Fruit fly (Drosophila melanogaster) whole organism, prepupa: ENCODE data around the gene CG8420.
A peak's percentile ranks its signal among the peaks of the same experiment; 100 is the strongest.

Experiments used
- CG10631 ChIP-seq: fragments of 200-800 bp; sonication (Bioruptor generic); optimal IDR thresholded peaks from 2 replicates; lab custom pipeline; 2016; ENCODE audit warnings: missing biosample characterization, missing genetic modification characterization
- CG10669 ChIP-seq: fragments of 200-800 bp; sonication (Bioruptor generic); optimal IDR thresholded peaks from 3 replicates; lab custom pipeline; 2018; ENCODE audit warnings: missing biosample characterization, mild to moderate bottlenecking, missing genetic modification characterization, moderate library complexity
- CG11294 ChIP-seq: fragments of 200-800 bp; sonication (Bioruptor generic); IDR thresholded peaks from 2 replicates; pipeline ENCODE4 v1.3.6; 2022; ENCODE audit warnings: missing biosample characterization, missing genetic modification characterization
- CG11762 ChIP-seq: fragments of 200-800 bp; sonication (Bioruptor generic); optimal IDR thresholded peaks from 3 replicates; lab custom pipeline; 2016; ENCODE audit warnings: missing biosample characterization, missing genetic modification characterization; ENCODE audit not compliant: insufficient read depth
- CG11902 ChIP-seq: fragments of 200-800 bp; sonication (Bioruptor generic); optimal IDR thresholded peaks from 3 replicates; lab custom pipeline; 2016; ENCODE audit warnings: missing biosample characterization, missing genetic modification characterization
- CG15336 ChIP-seq: fragments of 200-800 bp; sonication (Bioruptor generic); IDR thresholded peaks from 2 replicates; pipeline ENCODE4 v1.3.6; 2022; ENCODE audit warnings: missing biosample characterization, missing genetic modification characterization
- CG16779 ChIP-seq: fragments of 200-800 bp; sonication (Bioruptor generic); optimal IDR thresholded peaks from 3 replicates; lab custom pipeline; 2017; ENCODE audit warnings: missing biosample characterization, mild to moderate bottlenecking, missing genetic modification characterization
- CG3032 ChIP-seq: fragments of 200-800 bp; optimal IDR thresholded peaks from 2 replicates; lab custom pipeline; 2019; ENCODE audit warnings: missing biosample characterization, mild to moderate bottlenecking, missing genetic modification characterization, moderate library complexity
- CG32006 ChIP-seq: fragments of 200-800 bp; sonication (Bioruptor generic); optimal IDR thresholded peaks from 3 replicates; lab custom pipeline; 2017; ENCODE audit warnings: missing biosample characterization, mild to moderate bottlenecking, missing genetic modification characterization
- CG34406 ChIP-seq: fragments of 200-800 bp; sonication (Bioruptor generic); optimal IDR thresholded peaks from 3 replicates; lab custom pipeline; 2016; ENCODE audit warnings: missing biosample characterization, missing genetic modification characterization
- CG4318 ChIP-seq: fragments of 200-800 bp; sonication (Bioruptor generic); optimal IDR thresholded peaks from 3 replicates; lab custom pipeline; 2017; ENCODE audit warnings: missing biosample characterization, mild to moderate bottlenecking, missing genetic modification characterization
- CG6163 ChIP-seq: fragments of 200-800 bp; sonication (Bioruptor generic); IDR thresholded peaks from 3 replicates; pipeline ENCODE4 v1.3.6; 2022; ENCODE audit warnings: missing biosample characterization, missing genetic modification characterization
- CG6276 ChIP-seq: fragments of 200-800 bp; sonication (Bioruptor generic); optimal IDR thresholded peaks from 2 replicates; lab custom pipeline; 2017; ENCODE audit warnings: missing biosample characterization, mild to moderate bottlenecking, missing genetic modification characterization
- CG6792 ChIP-seq: fragments of 200-800 bp; sonication (Bioruptor generic); optimal IDR thresholded peaks from 3 replicates; lab custom pipeline; 2016; ENCODE audit warnings: missing biosample characterization, missing genetic modification characterization
- CG6854 ChIP-seq: fragments of 200-800 bp; sonication (Bioruptor generic); optimal IDR thresholded peaks from 2 replicates; lab custom pipeline; 2017; ENCODE audit warnings: missing biosample characterization, mild to moderate bottlenecking, missing genetic modification characterization
- CG7368 ChIP-seq: fragments of 200-800 bp; sonication (Bioruptor generic); optimal IDR thresholded peaks from 3 replicates; lab custom pipeline; 2016; ENCODE audit warnings: missing biosample characterization, missing genetic modification characterization
- CG8119 ChIP-seq: fragments of 200-800 bp; sonication (Bioruptor generic); IDR thresholded peaks from 3 replicates; pipeline ENCODE4 v1.3.6; 2022; ENCODE audit warnings: missing biosample characterization, missing genetic modification characterization
- CG8319 ChIP-seq: fragments of 200-800 bp; sonication (Bioruptor generic); optimal IDR thresholded peaks from 3 replicates; lab custom pipeline; 2016; ENCODE audit warnings: missing biosample characterization, missing genetic modification characterization
- CG8632 ChIP-seq: fragments of 200-800 bp; sonication (Bioruptor generic); optimal IDR thresholded peaks from 3 replicates; lab custom pipeline; 2016; ENCODE audit warnings: missing biosample characterization, missing genetic modification characterization
- CG9139 ChIP-seq: fragments of 200-800 bp; sonication (Bioruptor generic); optimal IDR thresholded peaks from 3 replicates; lab custom pipeline; 2017; ENCODE audit warnings: missing biosample characterization, mild to moderate bottlenecking, missing genetic modification characterization
- Ets21C ChIP-seq: fragments of 200-800 bp; sonication (Bioruptor generic); optimal IDR thresholded peaks from 3 replicates; lab custom pipeline; 2016; ENCODE audit warnings: missing biosample characterization, missing genetic modification characterization
- Ets96B ChIP-seq: fragments of 200-800 bp; optimal IDR thresholded peaks from 2 replicates; lab custom pipeline; 2019; ENCODE audit warnings: missing biosample characterization, mild to moderate bottlenecking, missing genetic modification characterization, moderate library complexity
- Gug ChIP-seq: fragments of 200-800 bp; sonication (Bioruptor generic); IDR thresholded peaks from 2 replicates; pipeline ENCODE4 v1.3.6; 2022; ENCODE audit warnings: missing biosample characterization, missing genetic modification characterization
- Hr38 ChIP-seq: sonication (Bioruptor generic); optimal IDR thresholded peaks from 2 replicates; lab custom pipeline; 2016; ENCODE audit warnings: missing biosample characterization, missing genetic modification characterization
- Hr39 ChIP-seq: fragments of 200-800 bp; sonication (Bioruptor generic); optimal IDR thresholded peaks from 2 replicates; lab custom pipeline; 2016; ENCODE audit warnings: missing biosample characterization, missing genetic modification characterization
- Hr4 ChIP-seq: fragments of 200-800 bp; sonication (Bioruptor generic); optimal IDR thresholded peaks from 3 replicates; lab custom pipeline; 2016; ENCODE audit warnings: missing biosample characterization, missing genetic modification characterization
- Lpt ChIP-seq: fragments of 200-800 bp; sonication (Bioruptor generic); optimal IDR thresholded peaks from 3 replicates; lab custom pipeline; 2016; ENCODE audit warnings: missing biosample characterization, missing genetic modification characterization
- Met ChIP-seq: fragments of 200-800 bp; sonication (Bioruptor generic); optimal IDR thresholded peaks from 3 replicates; lab custom pipeline; 2016; ENCODE audit warnings: missing biosample characterization, missing genetic modification characterization
- OdsH ChIP-seq: fragments of 200-800 bp; sonication (Bioruptor generic); optimal IDR thresholded peaks from 3 replicates; lab custom pipeline; 2016; ENCODE audit warnings: missing biosample characterization, missing genetic modification characterization
- Smox ChIP-seq: fragments of 200-800 bp; sonication (Bioruptor generic); optimal IDR thresholded peaks from 3 replicates; lab custom pipeline; 2016; ENCODE audit warnings: missing biosample characterization, missing genetic modification characterization
- Sox102F ChIP-seq: fragments of 200-800 bp; sonication (Bioruptor generic); optimal IDR thresholded peaks from 2 replicates; lab custom pipeline; 2016; ENCODE audit warnings: missing biosample characterization, mild to moderate bottlenecking, missing genetic modification characterization
- dac ChIP-seq: fragments of 200-800 bp; sonication (Bioruptor generic); optimal IDR thresholded peaks from 2 replicates; lab custom pipeline; 2017; ENCODE audit warnings: missing biosample characterization, mild to moderate bottlenecking, missing genetic modification characterization
- dsx ChIP-seq: fragments of 200-800 bp; optimal IDR thresholded peaks from 3 replicates; lab custom pipeline; 2019; ENCODE audit warnings: missing biosample characterization, mild to moderate bottlenecking, missing genetic modification characterization, moderate library complexity; ENCODE audit not compliant: poor library complexity, severe bottlenecking
- eg ChIP-seq: fragments of 200-800 bp; sonication (Bioruptor generic); IDR thresholded peaks from 3 replicates; pipeline ENCODE4 v1.3.6; 2022; ENCODE audit warnings: missing biosample characterization, missing genetic modification characterization
- esn ChIP-seq: fragments of 200-800 bp; sonication (Bioruptor generic); optimal IDR thresholded peaks from 2 replicates; lab custom pipeline; 2016; ENCODE audit warnings: missing biosample characterization, mild to moderate bottlenecking, missing genetic modification characterization, moderate library complexity
- fd59A ChIP-seq: fragments of 200-800 bp; sonication (Bioruptor generic); optimal IDR thresholded peaks from 2 replicates; lab custom pipeline; 2017; ENCODE audit warnings: missing biosample characterization, mild to moderate bottlenecking, missing genetic modification characterization, missing genetic modification reagents
- fd85E ChIP-seq: fragments of 200-800 bp; sonication (Bioruptor generic); optimal IDR thresholded peaks from 3 replicates; lab custom pipeline; 2016; ENCODE audit warnings: missing biosample characterization, missing genetic modification characterization
- lz ChIP-seq: fragments of 200-800 bp; sonication (Bioruptor generic); optimal IDR thresholded peaks from 3 replicates; lab custom pipeline; 2016; ENCODE audit warnings: missing biosample characterization, missing genetic modification characterization
- net ChIP-seq: fragments of 200-800 bp; sonication (Bioruptor generic); optimal IDR thresholded peaks from 3 replicates; lab custom pipeline; 2016; ENCODE audit warnings: missing biosample characterization, missing genetic modification characterization
- pdm3 ChIP-seq: fragments of 200-800 bp; sonication (Bioruptor generic); optimal IDR thresholded peaks from 3 replicates; lab custom pipeline; 2016; ENCODE audit warnings: missing biosample characterization, missing genetic modification characterization
- salr ChIP-seq, 2 experiments: fragments of 200-800 bp; sonication (Bioruptor generic); optimal IDR thresholded peaks; 3 replicates each; lab custom pipeline; 2016 to 2018; ENCODE audit warnings: missing biosample characterization in 2 of 2, missing genetic modification characterization in 2 of 2, mild to moderate bottlenecking in 1 of 2
- spab ChIP-seq: fragments of 200-800 bp; sonication (Bioruptor generic); optimal IDR thresholded peaks from 2 replicates; lab custom pipeline; 2017; ENCODE audit warnings: missing biosample characterization, mild to moderate bottlenecking, missing genetic modification characterization, missing genetic modification reagents
- ss ChIP-seq, 2 experiments: fragments of 200-800 bp; sonication (Bioruptor generic); optimal IDR thresholded peaks; 2 replicates in 1 of 2; 3 replicates in 1 of 2; lab custom pipeline; 2017 to 2018; ENCODE audit warnings: mild to moderate bottlenecking in 2 of 2, missing biosample characterization in 2 of 2, missing genetic modification characterization in 2 of 2, moderate library complexity in 1 of 2
- svp ChIP-seq: fragments of 200-800 bp; sonication (Bioruptor generic); peaks from one replicate; lab custom pipeline; 2016; ENCODE audit warnings: missing biosample characterization, missing genetic modification characterization
- topi ChIP-seq: fragments of 200-800 bp; sonication (Bioruptor generic); optimal IDR thresholded peaks from 3 replicates; lab custom pipeline; 2016; ENCODE audit warnings: missing biosample characterization, missing genetic modification characterization
- vri ChIP-seq: fragments of 200-800 bp; sonication (Bioruptor generic); optimal IDR thresholded peaks from 3 replicates; lab custom pipeline; 2016; ENCODE audit warnings: missing biosample characterization, mild to moderate bottlenecking, missing genetic modification characterization

The CG8420 gene

DNA sequence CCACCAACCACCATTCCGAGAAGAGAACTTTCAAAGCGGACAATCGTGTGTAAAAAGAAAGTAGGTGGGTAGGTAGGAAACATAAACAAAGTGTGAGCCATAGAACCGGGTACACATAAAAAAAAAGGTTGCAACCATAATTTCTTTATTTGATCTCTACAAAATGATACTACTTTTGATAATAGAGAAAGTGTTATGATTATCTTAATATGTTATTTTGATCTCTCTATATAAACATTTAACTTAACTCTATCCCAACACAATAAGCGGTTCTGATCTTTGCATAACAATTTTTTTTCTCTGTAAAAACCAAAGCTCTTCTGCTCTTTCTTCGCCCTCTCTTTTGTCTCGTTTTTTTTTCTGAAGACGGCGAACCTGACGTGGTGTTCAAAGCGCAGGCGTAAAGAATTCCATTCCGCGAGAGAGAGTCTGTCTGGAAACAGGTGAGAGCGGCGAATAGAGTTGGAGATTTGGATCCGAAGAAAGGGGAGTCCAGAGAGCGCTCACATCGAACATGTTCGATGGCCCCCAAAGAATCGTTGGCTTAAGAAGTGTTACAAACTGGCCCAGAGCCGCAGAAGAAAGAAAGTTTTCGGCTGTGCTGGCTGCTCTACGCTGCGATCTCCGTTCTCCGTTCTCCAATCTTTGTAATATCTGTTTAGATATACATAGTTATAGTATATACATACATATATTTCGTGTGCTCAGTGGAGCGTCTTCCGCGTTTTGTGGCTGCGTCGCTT, 601 bp downstream of the CG8420 start (continued):
- TF ChIP-seq lz (GFP tag; lab: Kevin White, UChicago) = peak; percentile 89
- peak; percentile 73 for TF ChIP-seq OdsH
- TF ChIP-seq CG6792 = peak; percentile 87
- peak; percentile 51 for TF ChIP-seq Gug
- peak; percentile 73 for TF ChIP-seq dsx
- peak; percentile 79 for TF ChIP-seq CG6276 (GFP tag; lab: Kevin White, UChicago)
- TF ChIP-seq Smox = peak; percentile 91
- TF ChIP-seq Sox102F = peak; percentile 93
- TF ChIP-seq pdm3 = peak; percentile 81
- peak; percentile 82 for TF ChIP-seq CG32006 (GFP tag; lab: Kevin White, UChicago)
- peak; percentile 90 for TF ChIP-seq CG6854 (GFP tag; lab: Kevin White, UChicago)
- peak; percentile 82 for TF ChIP-seq Hr39 (GFP tag; lab: Kevin White, UChicago)
- peak; percentile 39 for TF ChIP-seq dac (GFP tag; lab: Kevin White, UChicago)
- peak; percentile 95 for TF ChIP-seq esn (GFP tag; lab: Kevin White, UChicago)
- peak; percentile 69 for TF ChIP-seq Lpt
- TF ChIP-seq eg (GFP tag; lab: Robert Waterston, UW) = peak; percentile 78
- TF ChIP-seq CG10631 (GFP tag; lab: Kevin White, UChicago) = peak; percentile 82
- peak; percentile 83 for TF ChIP-seq Hr4 (GFP tag; lab: Kevin White, UChicago)
- TF ChIP-seq CG8319 = peak; percentile 61
- TF ChIP-seq CG34406 (GFP tag; lab: Kevin White, UChicago) = peak; percentile 83
- TF ChIP-seq vri (GFP tag; lab: Kevin White, UChicago) = peak; percentile 81
- TF ChIP-seq Ets96B = peak; percentile 71
- peak; percentile 96 for TF ChIP-seq svp (GFP tag; lab: Kevin White, UChicago)
- peak in 1 of 2 experiments; percentile 78 for TF ChIP-seq salr (GFP tag; optimal IDR thresholded peaks at IDR 0.05; lab: Kevin White, UChicago)
- peak; percentile 81 for TF ChIP-seq CG8632 (GFP tag; lab: Kevin White, UChicago)
- peak; percentile 55 for TF ChIP-seq spab (GFP tag; lab: Kevin White, UChicago)
- TF ChIP-seq CG11902 (GFP tag; lab: Kevin White, UChicago) = peak; percentile 46
- TF ChIP-seq CG9139 (GFP tag; lab: Kevin White, UChicago) = peak; percentile 56
- peak; percentile 79 for TF ChIP-seq CG11762 (GFP tag; lab: Kevin White, UChicago)
- TF ChIP-seq CG7368 (GFP tag; lab: Kevin White, UChicago) = peak; percentile 58
- no peak for TF ChIP-seq Hr38
- peak; percentile 60 for TF ChIP-seq CG16779 (tag; lab: Kevin White, UChicago)
- TF ChIP-seq topi (GFP tag; lab: Kevin White, UChicago) = peak; percentile 94
- peak; percentile 81 for TF ChIP-seq Ets21C (GFP tag; lab: Kevin White, UChicago)
- TF ChIP-seq CG3032 (tag; lab: Kevin White, UChicago) = peak; percentile 66
- peak; percentile 33 for TF ChIP-seq fd59A
- peak; percentile 86 for TF ChIP-seq CG15336 (GFP tag; lab: Robert Waterston, UW)
- TF ChIP-seq CG11294 (GFP tag; lab: Robert Waterston, UW) = no peak
- peak; percentile 28 for TF ChIP-seq fd85E (GFP tag; lab: Kevin White, UChicago)

DNA sequence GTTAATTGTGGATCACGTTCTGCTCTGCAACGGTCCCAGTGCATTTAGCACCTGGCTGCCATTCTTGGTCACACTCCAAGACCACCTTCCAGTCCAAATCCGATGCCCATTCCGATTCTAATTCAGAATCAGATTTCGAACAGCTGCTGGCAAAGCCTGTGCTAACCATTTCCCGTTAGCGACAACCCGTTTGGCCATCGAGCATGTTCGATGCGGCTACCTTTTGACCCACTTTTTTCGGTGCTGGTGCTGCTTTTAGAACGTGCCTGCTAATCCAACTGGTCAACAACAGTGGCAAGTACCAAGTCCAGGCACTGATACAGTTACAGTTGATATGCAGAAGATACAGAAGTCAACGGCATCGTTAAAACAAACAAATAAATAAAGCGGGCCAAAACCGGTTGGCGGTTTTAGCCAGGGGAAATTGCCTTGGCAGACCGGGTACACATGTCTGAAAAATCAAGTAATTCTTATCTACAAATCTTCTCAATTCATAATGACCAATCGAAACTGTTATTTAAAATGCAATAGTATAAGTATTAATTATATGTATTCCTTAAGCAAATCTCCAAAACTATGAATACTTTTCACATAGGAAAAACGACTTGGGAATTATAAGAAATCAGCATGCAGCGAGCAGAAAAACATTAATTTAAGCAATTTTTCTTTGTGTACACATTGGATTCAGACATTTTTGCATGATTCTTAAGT, 2.7 kb downstream of the CG8420 start:
- TF ChIP-seq CG6854 (GFP tag; lab: Kevin White, UChicago) (peak; percentile 14), CG16779 (tag; lab: Kevin White, UChicago) (no peak), Met (peak; percentile 72), CG8632 (GFP tag; lab: Kevin White, UChicago) (no peak), Lpt (peak; percentile 35), CG4318 (GFP tag; lab: Kevin White, UChicago) (no peak), CG32006 (GFP tag; lab: Kevin White, UChicago) (peak; percentile 63), eg (GFP tag; lab: Robert Waterston, UW) (no peak), CG8119 (GFP tag; lab: Robert Waterston, UW) (peak; percentile 37; the same call in 1 of the 3 replicates), CG10631 (GFP tag; lab: Kevin White, UChicago) (no peak), svp (GFP tag; lab: Kevin White, UChicago) (peak; percentile 72), CG6276 (GFP tag; lab: Kevin White, UChicago) (no peak), spab (GFP tag; lab: Kevin White, UChicago) (peak; percentile 21), net (GFP tag; lab: Kevin White, UChicago) (peak; percentile 15), Smox (peak; percentile 55), vri (GFP tag; lab: Kevin White, UChicago) (no peak), ss (GFP tag; optimal IDR thresholded peaks at IDR 0.05; lab: Kevin White, UChicago) (peak in 1 of 2 experiments; percentile 34), CG11902 (GFP tag; lab: Kevin White, UChicago) (no peak), CG34406 (GFP tag; lab: Kevin White, UChicago) (peak; percentile 4), CG6163 (GFP tag; lab: Robert Waterston, UW) (no peak), CG10669 (no peak), dac (GFP tag; lab: Kevin White, UChicago) (no peak), dsx (peak; percentile 13), lz (GFP tag; lab: Kevin White, UChicago) (peak; percentile 26)
